Fruit fly (Drosophila melanogaster) Kc167 (cell line): ENCODE results near the gene CG42816.

Experiments
- h ChIP-seq: fragments of >200 bp; optimal IDR thresholded peaks from 3 replicates; lab custom pipeline; 2018; ENCODE audit warnings: missing external identifiers
- insv ChIP-seq: fragments of >200 bp; optimal IDR thresholded peaks from 3 replicates; lab custom pipeline; 2018; ENCODE audit warnings: missing external identifiers
- psq ChIP-seq: fragments of >200 bp; optimal IDR thresholded peaks from 2 replicates; lab custom pipeline; 2017; ENCODE audit warnings: missing external identifiers

- TF ChIP-seq insv (no peak), psq (lab: Kevin White, UChicago) (no peak), h (lab: Kevin White, UChicago) (no peak)
Observed at dm6 chr3L:17842892-17843703, 45.7 kb upstream of the CG42816 start, which contains the start of gene CG5567.
